Fruit fly (Drosophila melanogaster) whole organism, embryonic: ENCODE data around the gene CG13032.
A peak's percentile ranks its signal among the peaks of the same experiment; 100 is the strongest.

ENCODE experiments used
- Awh ChIP-seq: fragments of 200-800 bp; sonication (Bioruptor generic); IDR thresholded peaks from 2 replicates; pipeline ENCODE4, ENCODE4 v1.3.6; 2022; ENCODE audit warnings: missing biosample characterization, missing genetic modification characterization
- B-H2 ChIP-seq: fragments of 200-800 bp; sonication (Bioruptor generic); optimal IDR thresholded peaks from 2 replicates; lab custom pipeline; 2018; ENCODE audit warnings: missing biosample characterization, mild to moderate bottlenecking, missing genetic modification characterization
- CG10267 ChIP-seq: fragments of 200-800 bp; sonication (Bioruptor generic); optimal IDR thresholded peaks from 2 replicates; lab custom pipeline; 2018; ENCODE audit warnings: missing biosample characterization, mild to moderate bottlenecking, missing genetic modification characterization, moderate library complexity
- CG10462 ChIP-seq: fragments of 200-800 bp; sonication (Bioruptor generic); optimal IDR thresholded peaks from 2 replicates; lab custom pipeline; 2016; ENCODE audit warnings: missing biosample characterization, missing genetic modification characterization
- CG11723 ChIP-seq: fragments of 200-800 bp; sonication (Bioruptor generic); optimal IDR thresholded peaks from 2 replicates; lab custom pipeline; 2017; ENCODE audit warnings: missing biosample characterization, mild to moderate bottlenecking, missing genetic modification characterization
- CG12744 ChIP-seq: fragments of 200-800 bp; sonication (Bioruptor generic); optimal IDR thresholded peaks from 2 replicates; lab custom pipeline; 2016; ENCODE audit warnings: missing biosample characterization, missing genetic modification characterization
- CG13775 ChIP-seq: fragments of 200-800 bp; sonication (Bioruptor generic); optimal IDR thresholded peaks from 3 replicates; lab custom pipeline; 2017; ENCODE audit warnings: missing biosample characterization, mild to moderate bottlenecking, missing genetic modification characterization
- CG13894 ChIP-seq: fragments of 200-800 bp; sonication (Bioruptor generic); optimal IDR thresholded peaks from 3 replicates; lab custom pipeline; 2018; ENCODE audit warnings: missing biosample characterization, mild to moderate bottlenecking, missing genetic modification characterization, moderate library complexity
- CG14667 ChIP-seq: fragments of 200-800 bp; sonication (Bioruptor generic); IDR thresholded peaks from 2 replicates; pipeline ENCODE4 v1.3.6; 2022; ENCODE audit warnings: missing biosample characterization, missing genetic modification characterization
- CG17802 ChIP-seq: fragments of 200-800 bp; sonication (Bioruptor generic); optimal IDR thresholded peaks from 2 replicates; lab custom pipeline; 2018; ENCODE audit warnings: missing biosample characterization, mild to moderate bottlenecking, missing genetic modification characterization, moderate library complexity
- CG18764 ChIP-seq: fragments of 200-800 bp; sonication (Bioruptor generic); optimal IDR thresholded peaks from 3 replicates; lab custom pipeline; 2016; ENCODE audit warnings: missing biosample characterization, missing genetic modification characterization
- CG2129 ChIP-seq: fragments of 200-800 bp; sonication (Bioruptor generic); IDR thresholded peaks from 2 replicates; pipeline ENCODE4 v1.3.6; 2022; ENCODE audit warnings: missing biosample characterization, missing genetic modification characterization; ENCODE audit not compliant: partially characterized antibody
- CG2875 ChIP-seq: fragments of 200-800 bp; sonication (Bioruptor generic); optimal IDR thresholded peaks from 2 replicates; lab custom pipeline; 2017; ENCODE audit warnings: missing biosample characterization, mild to moderate bottlenecking, missing genetic modification characterization, missing genetic modification reagents
- CG30431 ChIP-seq: fragments of 200-800 bp; sonication (Bioruptor generic); optimal IDR thresholded peaks from 2 replicates; lab custom pipeline; 2017; ENCODE audit warnings: missing biosample characterization, missing genetic modification characterization
- CG31224 ChIP-seq: fragments of 200-800 bp; sonication (Bioruptor generic); IDR thresholded peaks from 2 replicates; pipeline ENCODE4 v1.3.6; 2022; ENCODE audit warnings: missing biosample characterization, missing genetic modification characterization
- CG31365 ChIP-seq: fragments of 200-800 bp; sonication (Bioruptor generic); optimal IDR thresholded peaks from 2 replicates; lab custom pipeline; 2018; ENCODE audit warnings: missing biosample characterization, mild to moderate bottlenecking, missing genetic modification characterization
- CG33557 ChIP-seq: fragments of 200-800 bp; sonication (Bioruptor generic); optimal IDR thresholded peaks from 2 replicates; lab custom pipeline; 2019; ENCODE audit warnings: missing biosample characterization, mild to moderate bottlenecking, missing genetic modification characterization, moderate library complexity
- CG5245 ChIP-seq: fragments of 200-800 bp; sonication (Bioruptor generic); optimal IDR thresholded peaks from 3 replicates; lab custom pipeline; 2016; ENCODE audit warnings: missing biosample characterization, missing genetic modification characterization
- CG6854 ChIP-seq: fragments of 200-800 bp; sonication (Bioruptor generic); optimal IDR thresholded peaks from 3 replicates; lab custom pipeline; 2017; ENCODE audit warnings: missing biosample characterization, mild to moderate bottlenecking, missing genetic modification characterization
- CG7839 ChIP-seq: fragments of 200-800 bp; sonication (Bioruptor generic); optimal IDR thresholded peaks from 3 replicates; lab custom pipeline; 2018; ENCODE audit warnings: missing biosample characterization, mild to moderate bottlenecking, missing genetic modification characterization, moderate library complexity
- CHES-1-like ChIP-seq: fragments of 200-800 bp; sonication (Bioruptor generic); optimal IDR thresholded peaks from 2 replicates; lab custom pipeline; 2016; ENCODE audit warnings: missing biosample characterization, missing genetic modification characterization
- E2f2 ChIP-seq: fragments of 200-800 bp; sonication (Bioruptor generic); IDR thresholded peaks from 2 replicates; pipeline ENCODE4 v1.3.6; 2022; ENCODE audit warnings: missing biosample characterization, missing genetic modification characterization
- Elba2 ChIP-seq: fragments of 200-800 bp; sonication (Bioruptor generic); optimal IDR thresholded peaks from 3 replicates; lab custom pipeline; 2016; ENCODE audit warnings: missing biosample characterization, missing genetic modification characterization
- Fer2 ChIP-seq: fragments of 200-800 bp; sonication (Bioruptor generic); optimal IDR thresholded peaks from 2 replicates; lab custom pipeline; 2018; ENCODE audit warnings: missing biosample characterization, mild to moderate bottlenecking, missing genetic modification characterization, moderate library complexity
- H2.0 ChIP-seq: fragments of 200-800 bp; sonication (Bioruptor generic); IDR thresholded peaks from 2 replicates; pipeline ENCODE4 v1.3.6; 2022; ENCODE audit warnings: missing biosample characterization, missing genetic modification characterization
- HLH3B ChIP-seq: fragments of 200-800 bp; sonication (Bioruptor generic); IDR thresholded peaks from 2 replicates; pipeline ENCODE4 v1.3.6; 2022; ENCODE audit warnings: missing biosample characterization, missing genetic modification characterization
- Hmr ChIP-seq: fragments of 200-800 bp; sonication (Bioruptor generic); optimal IDR thresholded peaks from 3 replicates; lab custom pipeline; 2017; ENCODE audit warnings: mild to moderate bottlenecking, missing biosample characterization, missing genetic modification reagents, missing genetic modification characterization
- Hmx ChIP-seq: fragments of 200-800 bp; sonication (Bioruptor generic); optimal IDR thresholded peaks from 2 replicates; lab custom pipeline; 2016; ENCODE audit warnings: missing biosample characterization, missing genetic modification characterization
- MESR4 ChIP-seq: fragments of 200-800 bp; sonication (Bioruptor generic); optimal IDR thresholded peaks from 2 replicates; lab custom pipeline; 2018; ENCODE audit warnings: missing biosample characterization, mild to moderate bottlenecking, missing genetic modification characterization, moderate library complexity
- NFAT ChIP-seq: fragments of 200-800 bp; sonication (Bioruptor generic); IDR thresholded peaks from 2 replicates; pipeline ENCODE4 v1.3.6; 2022; ENCODE audit warnings: missing biosample characterization, missing genetic modification characterization
- Sin3A ChIP-seq: fragments of >200 bp; optimal IDR thresholded peaks from 2 replicates; lab custom pipeline; 2018
- Taf1 ChIP-seq: fragments of 200-800 bp; sonication (Bioruptor generic); IDR thresholded peaks from 2 replicates; pipeline ENCODE4 v1.3.6; 2022; ENCODE audit warnings: missing biosample characterization, missing genetic modification characterization
- Vsx1 ChIP-seq: fragments of 200-800 bp; sonication (Bioruptor generic); optimal IDR thresholded peaks from 2 replicates; lab custom pipeline; 2017; ENCODE audit warnings: missing biosample characterization, mild to moderate bottlenecking, missing genetic modification characterization, missing genetic modification reagents
- ci ChIP-seq: fragments of 200-800 bp; sonication (Bioruptor generic); IDR thresholded peaks from 3 replicates; pipeline ENCODE4 v1.3.6; 2022; ENCODE audit warnings: missing biosample characterization, missing genetic modification characterization
- crol ChIP-seq: fragments of 200-800 bp; sonication (Bioruptor generic); IDR thresholded peaks from 2 replicates; pipeline ENCODE4 v1.3.6; 2022; ENCODE audit warnings: missing biosample characterization, missing genetic modification characterization
- emc ChIP-seq: fragments of 200-800 bp; sonication (Bioruptor generic); optimal IDR thresholded peaks from 2 replicates; lab custom pipeline; 2016; ENCODE audit warnings: missing biosample characterization, missing genetic modification characterization
- en ChIP-seq: fragments of 200-800 bp; sonication (Bioruptor generic); optimal IDR thresholded peaks from 2 replicates; lab custom pipeline; 2016; ENCODE audit warnings: missing biosample characterization, missing genetic modification characterization
- eve ChIP-seq, 2 experiments: fragments of >200 bp; optimal IDR thresholded peaks; 2 replicates each; lab custom pipeline; 2017; ENCODE audit warnings: missing biosample characterization in 2 of 2, missing genetic modification characterization in 2 of 2
- fd3F ChIP-seq: fragments of 200-800 bp; sonication (Bioruptor generic); optimal IDR thresholded peaks from 2 replicates; lab custom pipeline; 2018; ENCODE audit warnings: missing biosample characterization, mild to moderate bottlenecking, missing genetic modification characterization, moderate library complexity
- hkb ChIP-seq, 2 experiments: fragments of 200-800 bp in 1 of 2; fragments of >200 bp in 1 of 2; sonication (Bioruptor generic) in 1 of 2; IDR thresholded peaks in 1 of 2; optimal IDR thresholded peaks in 1 of 2; 2 replicates each; pipeline versions ENCODE4 v1.3.6 to Lab custom; 2017 to 2022; ENCODE audit warnings: missing biosample characterization in 1 of 2, missing genetic modification characterization in 1 of 2
- nau ChIP-seq: fragments of 200-800 bp; sonication (Bioruptor generic); optimal IDR thresholded peaks from 3 replicates; lab custom pipeline; 2017; ENCODE audit warnings: missing biosample characterization, mild to moderate bottlenecking, missing genetic modification characterization, missing genetic modification reagents
- nerfin-1 ChIP-seq: fragments of 200-800 bp; sonication (Bioruptor generic); optimal IDR thresholded peaks from 3 replicates; lab custom pipeline; 2019; ENCODE audit warnings: missing biosample characterization, mild to moderate bottlenecking, missing genetic modification characterization, moderate library complexity
- oc ChIP-seq: fragments of 200-800 bp; sonication (Bioruptor generic); optimal IDR thresholded peaks from 2 replicates; lab custom pipeline; 2018; ENCODE audit warnings: missing biosample characterization, mild to moderate bottlenecking, missing genetic modification characterization, moderate library complexity
- pum ChIP-seq: fragments of 200-800 bp; sonication (Bioruptor generic); optimal IDR thresholded peaks from 2 replicates; lab custom pipeline; 2016; ENCODE audit warnings: missing biosample characterization, missing genetic modification characterization
- pzg ChIP-seq: fragments of 200-800 bp; sonication (Bioruptor generic); optimal IDR thresholded peaks from 3 replicates; lab custom pipeline; 2018; ENCODE audit warnings: missing biosample characterization, mild to moderate bottlenecking, missing genetic modification characterization, moderate library complexity
- ranshi ChIP-seq: fragments of 200-800 bp; sonication (Bioruptor generic); IDR thresholded peaks from 2 replicates; pipeline ENCODE4 v1.3.6; 2022; ENCODE audit warnings: missing biosample characterization, missing genetic modification characterization
- sd ChIP-seq: fragments of 200-800 bp; sonication (Bioruptor generic); optimal IDR thresholded peaks from 3 replicates; lab custom pipeline; 2018; ENCODE audit warnings: missing biosample characterization, mild to moderate bottlenecking, missing genetic modification characterization, moderate library complexity
- seq ChIP-seq: fragments of 200-800 bp; sonication (Bioruptor generic); IDR thresholded peaks from 2 replicates; pipeline ENCODE4 v1.3.6; 2022; ENCODE audit warnings: missing biosample characterization, missing genetic modification characterization
- usp ChIP-seq: fragments of >200 bp; optimal IDR thresholded peaks from 2 replicates; lab custom pipeline; 2017; ENCODE audit warnings: missing biosample characterization, missing genetic modification characterization
- vfl ChIP-seq: fragments of 200-800 bp; sonication (Bioruptor generic); optimal IDR thresholded peaks from 2 replicates; lab custom pipeline; 2016; ENCODE audit warnings: missing biosample characterization, missing genetic modification characterization
- zf30C ChIP-seq: fragments of 200-800 bp; sonication (Bioruptor generic); optimal IDR thresholded peaks from 3 replicates; lab custom pipeline; 2018; ENCODE audit warnings: missing biosample characterization, mild to moderate bottlenecking, missing genetic modification characterization
- zfh1 ChIP-seq: fragments of 200-800 bp; sonication (Bioruptor generic); IDR thresholded peaks from 3 replicates; pipeline ENCODE4 v1.3.6; 2022; ENCODE audit warnings: missing biosample characterization, missing genetic modification characterization

The CG13032 gene

dm6 chr3L:16657014-16657413 is 16.8 kb upstream of the CG13032 start (continued):
- TF ChIP-seq usp (GFP tag; lab: Kevin White, UChicago) (no peak), B-H2 (GFP tag; lab: Kevin White, UChicago) (no peak), CG11723 (GFP tag; lab: Kevin White, UChicago) (no peak), nau (GFP tag; lab: Kevin White, UChicago) (peak; percentile 50), oc (tag; lab: Kevin White, UChicago) (no peak), Vsx1 (GFP tag; lab: Kevin White, UChicago) (no peak), zf30C (GFP tag; lab: Kevin White, UChicago) (no peak), fd3F (GFP tag; lab: Kevin White, UChicago) (no peak), CG10267 (tag; lab: Kevin White, UChicago) (no peak), Hmx (no peak), MESR4 (GFP tag; lab: Kevin White, UChicago) (no peak), vfl (GFP tag; lab: Kevin White, UChicago) (no peak), CG7839 (tag; lab: Kevin White, UChicago) (peak; percentile 44), zfh1 (GFP tag; lab: Robert Waterston, UW) (no peak), CG17802 (tag; lab: Kevin White, UChicago) (no peak), NFAT (GFP tag; lab: Robert Waterston, UW) (no peak), CG6854 (GFP tag; lab: Kevin White, UChicago) (no peak), CG18764 (no peak), en (GFP tag; lab: Kevin White, UChicago) (no peak), ranshi (GFP tag; lab: Robert Waterston, UW) (0 out of 2 replicates have a peak, but pooled peaks have one; percentile 27), Awh (GFP tag; lab: Robert Waterston, UW) (no peak), CG33557 (GFP tag; lab: Kevin White, UChicago) (no peak), CG13775 (no peak), pzg (GFP tag; lab: Kevin White, UChicago) (no peak), CG10462 (no peak), crol (GFP tag; lab: Robert Waterston, UW) (no peak), CG31365 (no peak), CG13894 (tag; lab: Kevin White, UChicago) (peak; percentile 16), CG5245 (GFP tag; lab: Kevin White, UChicago) (no peak), sd (tag; lab: Kevin White, UChicago) (peak; percentile 15), nerfin-1 (tag; lab: Kevin White, UChicago) (no peak), pum (GFP tag; lab: Kevin White, UChicago) (no peak), Sin3A (lab: Kevin White, UChicago) (no peak), H2.0 (GFP tag; lab: Robert Waterston, UW) (no peak), HLH3B (no peak), ci (GFP tag; lab: Robert Waterston, UW) (no peak; the same call in 2 of the 3 replicates), CG30431 (no peak), E2f2 (GFP tag; lab: Robert Waterston, UW) (no peak), Fer2 (tag; lab: Kevin White, UChicago) (no peak), CG12744 (GFP tag; lab: Kevin White, UChicago) (no peak), CG2129 (GFP tag; lab: Robert Waterston, UW) (no peak), Hmr (GFP tag; lab: Kevin White, UChicago) (peak; percentile 39), hkb (optimal IDR thresholded peaks at IDR 0.05; lab: Kevin White, UChicago) (no peak), hkb (GFP tag; IDR thresholded peaks at IDR 0.05; lab: Robert Waterston, UW) (0 out of 2 replicates have a peak, but pooled peaks have one; percentile 10), eve (GFP tag; optimal IDR thresholded peaks at IDR 0.05; lab: Kevin White, UChicago) (no peak), CG31224 (GFP tag; lab: Robert Waterston, UW) (no peak), CHES-1-like (GFP tag; lab: Kevin White, UChicago) (no peak), Elba2 (no peak), seq (GFP tag; lab: Robert Waterston, UW) (peak; percentile 54; the same call in 1 of the 2 replicates), emc (GFP tag; lab: Kevin White, UChicago) (no peak), CG14667 (no peak), Taf1 (GFP tag; lab: Robert Waterston, UW) (no peak), CG2875 (GFP tag; lab: Kevin White, UChicago) (no peak)
